Worm (Caenorhabditis elegans) whole organism, L1 larva: ENCODE results near the gene lys-6.
A peak's percentile ranks its signal among the peaks of the same experiment; 100 is the strongest.

ENCODE experiments used
- alr-1 ChIP-seq: fragments of 200-800 bp; sonication (Bioruptor generic); optimal IDR thresholded peaks from 2 replicates; lab custom pipeline; 2018; ENCODE audit warnings: borderline replicate concordance, mild to moderate bottlenecking, missing genetic modification characterization, missing compliant biosample characterization
- aly-2 ChIP-seq: fragments of 150-350 bp; optimal IDR thresholded peaks from 2 replicates; lab custom pipeline; 2014; ENCODE audit warnings: missing biosample characterization, missing genetic modification characterization
- blmp-1 ChIP-seq: fragments of 150-350 bp; optimal IDR thresholded peaks from 2 replicates; lab custom pipeline; 2014; ENCODE audit warnings: missing biosample characterization, missing genetic modification characterization
- ceh-8 ChIP-seq: fragments of 200-800 bp; sonication (Bioruptor generic); optimal IDR thresholded peaks from 2 replicates; lab custom pipeline; 2018; ENCODE audit warnings: mild to moderate bottlenecking, missing genetic modification characterization, moderate library complexity, missing compliant biosample characterization
- ceh-82 ChIP-seq, 3 experiments: fragments of 150-350 bp in 1 of 3; sonication (generic microtip) in 2 of 3; optimal IDR thresholded peaks; 2 replicates each; lab custom pipeline; 2014 to 2017; ENCODE audit warnings: missing biosample characterization in 3 of 3, missing genetic modification characterization in 3 of 3
- ces-1 ChIP-seq: fragments of 150-350 bp; optimal IDR thresholded peaks from 2 replicates; lab custom pipeline; 2014; ENCODE audit warnings: missing biosample characterization, missing genetic modification reagents, missing genetic modification characterization
- efl-1 ChIP-seq, 4 experiments: fragments of 150-350 bp; optimal IDR thresholded peaks in 3 of 4; peaks in 1 of 4; 1 replicate in 1 of 4; 2 replicates in 3 of 4; lab custom pipeline; 2014; ENCODE audit warnings: missing biosample characterization in 2 of 4, missing genetic modification characterization in 2 of 4, missing genetic modification reagents in 2 of 4
- efl-3 ChIP-seq: fragments of 200-800 bp; sonication (Bioruptor generic); optimal IDR thresholded peaks from 2 replicates; lab custom pipeline; 2018; ENCODE audit warnings: mild to moderate bottlenecking, missing genetic modification characterization, missing compliant biosample characterization
- elt-2 ChIP-seq: sonication (generic microtip); optimal IDR thresholded peaks from 2 replicates; lab custom pipeline; 2016; ENCODE audit warnings: missing genetic modification characterization, mild to moderate bottlenecking, inconsistent platforms, missing compliant biosample characterization, missing genetic modification reagents
- fkh-8 ChIP-seq: sonication (generic microtip); optimal IDR thresholded peaks from 2 replicates; lab custom pipeline; 2016; ENCODE audit warnings: mild to moderate bottlenecking, missing genetic modification characterization, missing compliant biosample characterization
- grh-1 ChIP-seq: fragments of 200-800 bp; sonication (Bioruptor generic); IDR thresholded peaks from 2 replicates; pipeline ENCODE4 v1.3.6; 2022; ENCODE audit warnings: missing genetic modification reagents, missing genetic modification characterization, missing compliant biosample characterization
- hpl-2 ChIP-seq: fragments of 150-350 bp; optimal IDR thresholded peaks from 2 replicates; lab custom pipeline; 2014; ENCODE audit warnings: missing biosample characterization, missing genetic modification reagents, missing genetic modification characterization
- jun-1 ChIP-seq: fragments of 150-350 bp; optimal IDR thresholded peaks from 2 replicates; lab custom pipeline; 2014; ENCODE audit warnings: missing biosample characterization, missing genetic modification reagents, missing genetic modification characterization
- lin-13 ChIP-seq: fragments of 150-350 bp; optimal IDR thresholded peaks from 2 replicates; lab custom pipeline; 2014; ENCODE audit warnings: missing biosample characterization, missing genetic modification reagents, missing genetic modification characterization
- lin-14 ChIP-seq: fragments of 200-800 bp; sonication (Bioruptor generic); optimal IDR thresholded peaks from 2 replicates; lab custom pipeline; 2018; ENCODE audit warnings: mild to moderate bottlenecking, missing genetic modification characterization, moderate library complexity, missing compliant biosample characterization
- lin-35 ChIP-seq, 2 experiments: fragments of 150-350 bp; optimal IDR thresholded peaks; 2 replicates each; lab custom pipeline; 2014; ENCODE audit warnings: missing biosample characterization in 2 of 2, missing genetic modification characterization in 2 of 2, missing genetic modification reagents in 2 of 2
- lir-3 ChIP-seq: sonication (generic microtip); optimal IDR thresholded peaks from 2 replicates; lab custom pipeline; 2016; ENCODE audit warnings: mild to moderate bottlenecking, missing genetic modification characterization, moderate library complexity, missing compliant biosample characterization; ENCODE audit not compliant: poor library complexity
- mep-1 ChIP-seq: fragments of 150-350 bp; optimal IDR thresholded peaks from 2 replicates; lab custom pipeline; 2014; ENCODE audit warnings: missing biosample characterization, missing genetic modification characterization
- nhr-11 ChIP-seq: fragments of 150-350 bp; optimal IDR thresholded peaks from 2 replicates; lab custom pipeline; 2014; ENCODE audit warnings: missing biosample characterization, missing genetic modification characterization
- nhr-20 ChIP-seq: sonication (generic microtip); optimal IDR thresholded peaks from 2 replicates; lab custom pipeline; 2016; ENCODE audit warnings: mild to moderate bottlenecking, missing genetic modification characterization, missing compliant biosample characterization
- nhr-76 ChIP-seq: sonication (generic microtip); optimal IDR thresholded peaks from 2 replicates; lab custom pipeline; 2017; ENCODE audit warnings: missing biosample characterization, missing genetic modification characterization
- nhr-84 ChIP-seq: sonication (generic microtip); optimal IDR thresholded peaks from 2 replicates; lab custom pipeline; 2017; ENCODE audit warnings: missing biosample characterization, missing genetic modification characterization
- nhr-85 ChIP-seq: sonication (generic microtip); peaks from one replicate; lab custom pipeline; 2016; ENCODE audit warnings: missing genetic modification characterization, inconsistent platforms, missing compliant biosample characterization
- pax-3 ChIP-seq: fragments of 200-800 bp; sonication (Bioruptor generic); optimal IDR thresholded peaks from 2 replicates; lab custom pipeline; 2018; ENCODE audit warnings: mild to moderate bottlenecking, missing genetic modification characterization, moderate library complexity, missing compliant biosample characterization
- rnt-1 ChIP-seq: sonication (generic microtip); optimal IDR thresholded peaks from 2 replicates; lab custom pipeline; 2016; ENCODE audit warnings: mild to moderate bottlenecking, missing genetic modification characterization, moderate library complexity, missing compliant biosample characterization
- snu-23 ChIP-seq: sonication (generic microtip); optimal IDR thresholded peaks from 2 replicates; lab custom pipeline; 2016; ENCODE audit warnings: missing genetic modification characterization, missing compliant biosample characterization
- sup-37 ChIP-seq: fragments of 200-800 bp; sonication (Bioruptor generic); optimal IDR thresholded peaks from 2 replicates; lab custom pipeline; 2018; ENCODE audit warnings: mild to moderate bottlenecking, missing genetic modification characterization, missing compliant biosample characterization
- unc-130 ChIP-seq: fragments of 150-350 bp; optimal IDR thresholded peaks from 2 replicates; lab custom pipeline; 2017; ENCODE audit warnings: missing biosample characterization, missing genetic modification characterization, inconsistent platforms
- unc-30 ChIP-seq: sonication (generic microtip); optimal IDR thresholded peaks from 2 replicates; lab custom pipeline; 2017; ENCODE audit warnings: missing biosample characterization, missing genetic modification characterization
- unc-86 ChIP-seq: sonication (generic microtip); optimal IDR thresholded peaks from 2 replicates; lab custom pipeline; 2016; ENCODE audit warnings: missing genetic modification characterization, missing compliant biosample characterization
- zag-1 ChIP-seq: fragments of 150-350 bp; optimal IDR thresholded peaks from 2 replicates; lab custom pipeline; 2014; ENCODE audit warnings: missing biosample characterization, missing genetic modification characterization

Gene lys-6

DNA sequence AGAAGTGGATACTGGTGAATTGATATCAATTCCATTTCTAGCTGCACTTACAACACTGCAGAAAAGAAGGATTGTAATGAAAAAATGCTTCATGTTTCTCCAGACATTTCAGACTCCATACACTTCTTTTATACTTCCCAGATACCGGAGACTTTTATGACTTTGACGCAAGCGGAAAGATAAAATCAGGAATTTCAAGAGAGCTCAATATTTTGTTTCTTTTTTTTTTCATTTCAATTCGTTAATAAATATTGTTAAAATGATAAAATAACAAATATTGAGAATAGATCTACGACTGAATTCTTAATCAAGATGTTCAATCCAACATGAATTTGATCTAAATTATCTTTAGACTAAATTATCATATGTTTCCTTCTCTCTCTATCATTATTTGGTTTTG is 2.3 kb downstream of the lys-6 start, which contains the start of gene lys-5:
Gene lys-5, minus strand, starts transcription at position 101 of the 400 bp plus-strand sequence.
- TF ChIP-seq ceh-8 (GFP tag; lab: Kevin White, UChicago) (no peak), unc-130 (no peak), alr-1 (tag; lab: Kevin White, UChicago) (no peak), ces-1 (no peak), rnt-1 (tag; lab: Kevin White, UChicago) (no peak), zag-1 (tag; lab: Kevin White, UChicago) (no peak), blmp-1 (no peak)
- TF ChIP-seq, all 84 proteins: peak for 0

DNA sequence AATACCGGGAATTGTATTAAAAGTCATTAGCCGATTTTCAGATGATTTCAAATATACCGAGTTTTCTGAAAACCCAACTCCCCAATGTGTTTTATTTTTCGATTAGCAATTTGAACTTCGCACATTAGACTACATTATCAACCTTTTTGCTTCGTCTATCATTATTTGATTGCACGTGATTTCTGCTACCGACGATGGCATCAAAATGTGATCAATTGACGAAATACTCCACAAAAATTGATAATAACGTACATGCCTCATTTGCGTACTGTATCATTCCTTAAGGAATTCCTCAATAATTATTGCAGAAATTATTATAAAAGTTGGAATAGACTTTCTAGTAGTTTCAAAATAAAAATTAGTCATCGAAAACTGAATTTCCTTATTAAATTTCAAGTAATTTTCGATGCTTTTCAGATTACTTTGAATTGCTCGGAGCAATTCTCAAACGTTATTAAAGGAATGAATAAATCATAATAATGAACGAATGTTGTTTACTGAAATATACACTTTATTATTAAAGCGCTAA is 3.9 kb downstream of the lys-6 start:
- TF ChIP-seq nhr-20 (tag; lab: Kevin White, UChicago): peak; percentile 38
- TF ChIP-seq lin-35 (GFP tag; optimal IDR thresholded peaks at IDR 0.05; lab: Kevin White, UChicago): peak in 1 of 2 experiments; percentile 4
- peak; percentile 72 for TF ChIP-seq elt-2 (tag; lab: Kevin White, UChicago)
- no peak for TF ChIP-seq lin-13

DNA sequence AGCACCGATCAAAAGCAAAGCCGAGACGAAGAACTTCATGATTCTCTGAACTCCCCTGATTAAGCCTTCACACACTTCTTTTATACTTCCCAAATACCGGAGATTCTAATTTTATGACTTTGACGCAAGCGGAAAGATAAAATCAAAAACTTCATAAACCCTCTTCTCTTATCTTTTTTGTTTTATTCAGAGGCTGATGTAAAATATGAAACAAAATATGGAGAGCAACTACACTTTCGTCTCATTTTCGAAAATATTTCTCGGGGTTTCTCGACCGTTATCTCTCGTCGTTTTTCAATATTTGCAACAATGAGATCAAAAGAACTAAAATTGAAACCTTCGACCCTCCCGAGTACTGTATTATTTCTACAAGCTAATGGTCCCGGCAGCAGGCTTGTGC is 4.7 kb downstream of the lys-6 start, which contains the start of gene lys-4:
Gene lys-4, minus strand, starts transcription at position 115 of the 400 bp plus-strand sequence.
- TF ChIP-seq jun-1 (tag; lab: Kevin White, UChicago): peak; percentile 39
- TF ChIP-seq elt-2 (tag; lab: Kevin White, UChicago): peak; percentile 68
- TF ChIP-seq pax-3: no peak
- no peak for TF ChIP-seq efl-1 (optimal IDR thresholded peaks at IDR 0.05; lab: Kevin White, UChicago)
- peak in 1 of 2 experiments; percentile 6 for TF ChIP-seq efl-1 (GFP tag; optimal IDR thresholded peaks at IDR 0.05 in 1 of 2; lab: Kevin White, UChicago)
- peak; percentile 17 for TF ChIP-seq nhr-20 (tag; lab: Kevin White, UChicago)
- TF ChIP-seq, all 84 proteins: peak for 4

DNA sequence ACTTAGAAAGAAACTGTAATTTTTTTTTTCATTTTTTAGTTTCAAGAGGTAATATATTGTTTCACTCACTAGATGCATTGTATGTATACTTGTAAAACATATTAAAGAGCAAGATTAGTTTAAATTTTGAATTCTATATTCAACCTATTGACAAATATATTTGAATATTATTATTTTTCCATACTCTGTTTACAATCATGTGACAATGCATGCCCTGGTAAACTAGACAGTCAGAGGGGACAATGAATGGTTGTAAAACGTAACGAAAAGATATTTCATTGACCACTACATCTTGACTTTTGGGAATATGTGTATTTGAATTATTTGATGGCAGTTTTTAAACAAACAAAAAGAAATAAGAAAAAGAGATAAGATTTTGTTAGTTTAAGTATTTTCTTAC is 5.4 kb downstream of the lys-6 start:
- TF ChIP-seq nhr-76 (tag; lab: Kevin White, UChicago): no peak
- TF ChIP-seq nhr-84 (tag; lab: Kevin White, UChicago): no peak
- TF ChIP-seq snu-23 (GFP tag; lab: Kevin White, UChicago): no peak
- no peak for TF ChIP-seq ceh-82 (tag; optimal IDR thresholded peaks at IDR 0.05; lab: Kevin White, UChicago)
- TF ChIP-seq lin-14 (GFP tag; lab: Kevin White, UChicago): no peak
- no peak for TF ChIP-seq sup-37 (GFP tag; lab: Kevin White, UChicago)
- no peak for TF ChIP-seq lir-3 (tag; lab: Kevin White, UChicago)
- no peak for TF ChIP-seq nhr-11 (tag; lab: Kevin White, UChicago)
- no peak for TF ChIP-seq mep-1 (tag; lab: Kevin White, UChicago)
- TF ChIP-seq fkh-8 (tag; lab: Kevin White, UChicago): no peak
- no peak for TF ChIP-seq efl-3 (GFP tag; lab: Kevin White, UChicago)
- no peak for TF ChIP-seq efl-1 (optimal IDR thresholded peaks at IDR 0.05; lab: Kevin White, UChicago)
- no peak for TF ChIP-seq efl-1 (GFP tag; optimal IDR thresholded peaks at IDR 0.05 in 1 of 2; lab: Kevin White, UChicago)
- TF ChIP-seq jun-1 (tag; lab: Kevin White, UChicago): no peak
- no peak for TF ChIP-seq unc-86 (tag; lab: Kevin White, UChicago)
- no peak for TF ChIP-seq unc-30 (tag; lab: Kevin White, UChicago)
- TF ChIP-seq elt-2 (tag; lab: Kevin White, UChicago): no peak
- TF ChIP-seq hpl-2 (GFP tag; lab: Kevin White, UChicago): no peak
- TF ChIP-seq, all 84 proteins: peak for 0

DNA sequence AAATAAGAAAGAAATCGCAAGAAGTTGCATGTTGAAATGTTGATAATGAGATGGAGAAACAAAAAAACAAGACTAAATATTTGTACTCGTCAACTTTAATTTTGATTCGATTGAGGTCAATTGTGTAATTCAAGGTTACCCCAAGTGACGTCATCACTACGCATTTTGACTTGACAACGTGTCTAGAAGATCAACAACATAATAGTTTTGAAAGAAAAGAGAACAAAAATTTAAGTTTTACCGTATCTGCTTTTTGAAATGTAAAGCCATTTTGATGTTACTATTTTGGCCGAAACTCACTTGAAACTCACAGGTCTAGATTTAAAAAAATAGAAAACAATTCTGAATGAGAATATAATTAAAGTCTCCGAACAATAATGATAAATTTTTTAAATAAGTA is 6.8 kb downstream of the lys-6 start, which contains the start of gene dsl-5:
Gene dsl-5, minus strand, starts transcription at position 101 of the 400 bp plus-strand sequence.
- TF ChIP-seq unc-86 (tag; lab: Kevin White, UChicago) (no peak), nhr-85 (tag; lab: Kevin White, UChicago) (peak; percentile 61), rnt-1 (tag; lab: Kevin White, UChicago) (no peak), grh-1 (GFP tag; lab: Robert Waterston, UW) (no peak), aly-2 (no peak)
